Fruit fly (Drosophila melanogaster) whole organism, embryonic: ENCODE data around the gene Abl.
A peak's percentile ranks its signal among the peaks of the same experiment; 100 is the strongest.

Experiments
- B-H2 ChIP-seq: fragments of 200-800 bp; sonication (Bioruptor generic); optimal IDR thresholded peaks from 2 replicates; lab custom pipeline; 2018; ENCODE audit warnings: missing biosample characterization, mild to moderate bottlenecking, missing genetic modification characterization
- CG10147 ChIP-seq: fragments of 200-800 bp; sonication (Bioruptor generic); optimal IDR thresholded peaks from 2 replicates; lab custom pipeline; 2019; ENCODE audit warnings: missing biosample characterization, mild to moderate bottlenecking, missing genetic modification characterization, moderate library complexity
- CG12942 ChIP-seq: fragments of 200-800 bp; sonication (Bioruptor generic); optimal IDR thresholded peaks from 3 replicates; lab custom pipeline; 2016; ENCODE audit warnings: missing biosample characterization, missing genetic modification characterization
- CG13894 ChIP-seq: fragments of 200-800 bp; sonication (Bioruptor generic); optimal IDR thresholded peaks from 3 replicates; lab custom pipeline; 2018; ENCODE audit warnings: missing biosample characterization, mild to moderate bottlenecking, missing genetic modification characterization, moderate library complexity
- CG14441 ChIP-seq: fragments of 200-800 bp; sonication (Bioruptor generic); IDR thresholded peaks from 2 replicates; pipeline ENCODE4 v1.3.6; 2022; ENCODE audit warnings: missing biosample characterization, missing genetic modification characterization
- CG17359 ChIP-seq: fragments of 200-800 bp; sonication (Bioruptor generic); optimal IDR thresholded peaks from 3 replicates; lab custom pipeline; 2018; ENCODE audit warnings: missing biosample characterization, mild to moderate bottlenecking, missing genetic modification characterization, moderate library complexity
- CG1832 ChIP-seq: fragments of 200-800 bp; sonication (Bioruptor generic); optimal IDR thresholded peaks from 2 replicates; lab custom pipeline; 2017; ENCODE audit warnings: missing biosample characterization, mild to moderate bottlenecking, missing genetic modification characterization, inconsistent platforms
- CG32772 ChIP-seq: fragments of 200-800 bp; sonication (Bioruptor generic); IDR thresholded peaks from 2 replicates; pipeline ENCODE4 v1.3.6; 2022; ENCODE audit warnings: missing biosample characterization, missing genetic modification characterization
- CG3281 ChIP-seq: fragments of 200-800 bp; sonication (Bioruptor generic); optimal IDR thresholded peaks from 3 replicates; lab custom pipeline; 2017; ENCODE audit warnings: missing biosample characterization, mild to moderate bottlenecking, missing genetic modification characterization
- CG34376 ChIP-seq: fragments of 200-800 bp; sonication (Bioruptor generic); optimal IDR thresholded peaks from 2 replicates; lab custom pipeline; 2018; ENCODE audit warnings: missing biosample characterization, mild to moderate bottlenecking, missing genetic modification characterization
- CG8388 ChIP-seq: fragments of 200-800 bp; sonication (Bioruptor generic); optimal IDR thresholded peaks from 2 replicates; lab custom pipeline; 2019; ENCODE audit warnings: missing biosample characterization, mild to moderate bottlenecking, missing genetic modification characterization, moderate library complexity
- CG8924 ChIP-seq: fragments of 200-800 bp; optimal IDR thresholded peaks from 3 replicates; lab custom pipeline; 2019; ENCODE audit warnings: missing biosample characterization, mild to moderate bottlenecking, missing genetic modification characterization, moderate library complexity
- CTCF ChIP-seq: fragments of 200-800 bp; sonication (Bioruptor generic); optimal IDR thresholded peaks from 2 replicates; lab custom pipeline; 2017; ENCODE audit warnings: missing biosample characterization, mild to moderate bottlenecking, missing genetic modification characterization, moderate library complexity
- D19B ChIP-seq: fragments of 200-800 bp; sonication (Bioruptor generic); optimal IDR thresholded peaks from 2 replicates; lab custom pipeline; 2017; ENCODE audit warnings: missing biosample characterization, mild to moderate bottlenecking, missing genetic modification characterization
- Dref ChIP-seq: fragments of 200-800 bp; sonication (Bioruptor generic); IDR thresholded peaks from 2 replicates; pipeline ENCODE4 v1.3.6; 2022; ENCODE audit warnings: missing biosample characterization, missing genetic modification characterization
- Ets65A ChIP-seq: fragments of 200-800 bp; sonication (Bioruptor generic); peaks from one replicate; lab custom pipeline; 2016; ENCODE audit warnings: missing biosample characterization, missing genetic modification characterization
- GATAe ChIP-seq: fragments of 200-800 bp; sonication (Bioruptor generic); conservative IDR thresholded peaks from 2 replicates; pipeline ENCODE4 v1.3.6; 2022; ENCODE audit warnings: missing biosample characterization, missing genetic modification characterization
- MTF-1 ChIP-seq: fragments of 200-800 bp; sonication (Bioruptor generic); optimal IDR thresholded peaks from 2 replicates; lab custom pipeline; 2018; ENCODE audit warnings: missing biosample characterization, mild to moderate bottlenecking, missing genetic modification characterization, borderline replicate concordance
- Nf-YC ChIP-seq: fragments of 200-800 bp; optimal IDR thresholded peaks from 3 replicates; lab custom pipeline; 2019; ENCODE audit warnings: missing biosample characterization, mild to moderate bottlenecking, missing genetic modification characterization, moderate library complexity
- Opbp ChIP-seq: fragments of 200-800 bp; sonication (Bioruptor generic); IDR thresholded peaks from 3 replicates; pipeline ENCODE4 v1.3.6; 2022; ENCODE audit warnings: missing biosample characterization, missing genetic modification characterization; ENCODE audit not compliant: partially characterized antibody
- chn ChIP-seq: fragments of 200-800 bp; sonication (Bioruptor generic); optimal IDR thresholded peaks from 2 replicates; lab custom pipeline; 2016; ENCODE audit warnings: missing biosample characterization, missing genetic modification characterization
- crp ChIP-seq, 2 experiments: fragments of 200-800 bp; sonication (Bioruptor generic); optimal IDR thresholded peaks; 2 replicates in 1 of 2; 3 replicates in 1 of 2; lab custom pipeline; 2017; ENCODE audit warnings: missing biosample characterization in 2 of 2, missing genetic modification characterization in 2 of 2, mild to moderate bottlenecking in 1 of 2, moderate library complexity in 1 of 2
- dpn ChIP-seq, 2 experiments: fragments of 200-800 bp; sonication (Bioruptor generic); optimal IDR thresholded peaks; 3 replicates each; lab custom pipeline; 2016; ENCODE audit warnings: missing biosample characterization in 2 of 2, missing genetic modification characterization in 2 of 2
- eve ChIP-seq, 2 experiments: fragments of >200 bp; optimal IDR thresholded peaks; 2 replicates each; lab custom pipeline; 2017; ENCODE audit warnings: missing biosample characterization in 2 of 2, missing genetic modification characterization in 2 of 2
- exex ChIP-seq: fragments of 200-800 bp; sonication (Bioruptor generic); optimal IDR thresholded peaks from 4 replicates; lab custom pipeline; 2018; ENCODE audit warnings: missing biosample characterization, mild to moderate bottlenecking, missing genetic modification characterization, moderate library complexity
- gce ChIP-seq: fragments of 200-800 bp; sonication (Bioruptor generic); IDR thresholded peaks from 3 replicates; pipeline ENCODE4 v1.3.6; 2022; ENCODE audit warnings: missing biosample characterization, missing genetic modification characterization
- grn ChIP-seq: fragments of 200-800 bp; sonication (Bioruptor generic); optimal IDR thresholded peaks from 3 replicates; lab custom pipeline; 2017; ENCODE audit warnings: missing biosample characterization, missing genetic modification characterization
- hb ChIP-seq: fragments of 200-800 bp; sonication (Bioruptor generic); IDR thresholded peaks from 3 replicates; pipeline ENCODE4 v1.3.6; 2022; ENCODE audit warnings: missing biosample characterization, missing genetic modification characterization; ENCODE audit not compliant: partially characterized antibody
- hkb ChIP-seq, 2 experiments: fragments of 200-800 bp in 1 of 2; fragments of >200 bp in 1 of 2; sonication (Bioruptor generic) in 1 of 2; IDR thresholded peaks in 1 of 2; optimal IDR thresholded peaks in 1 of 2; 2 replicates each; pipeline versions ENCODE4 v1.3.6 to Lab custom; 2017 to 2022; ENCODE audit warnings: missing biosample characterization in 1 of 2, missing genetic modification characterization in 1 of 2
- hth ChIP-seq: fragments of >200 bp; optimal IDR thresholded peaks from 2 replicates; lab custom pipeline; 2017; ENCODE audit warnings: inconsistent platforms
- ind ChIP-seq: fragments of 200-800 bp; sonication (Bioruptor generic); optimal IDR thresholded peaks from 3 replicates; lab custom pipeline; 2016; ENCODE audit warnings: missing biosample characterization, missing genetic modification characterization
- lab ChIP-seq: fragments of 200-800 bp; sonication (Bioruptor generic); optimal IDR thresholded peaks from 3 replicates; lab custom pipeline; 2017; ENCODE audit warnings: missing biosample characterization, missing genetic modification characterization, mild to moderate bottlenecking, moderate library complexity, missing genetic modification reagents
- lbe ChIP-seq: fragments of 200-800 bp; sonication (Bioruptor generic); optimal IDR thresholded peaks from 2 replicates; lab custom pipeline; 2016; ENCODE audit warnings: missing biosample characterization, mild to moderate bottlenecking, missing genetic modification characterization
- mirr ChIP-seq: fragments of 200-800 bp; sonication (Bioruptor generic); optimal IDR thresholded peaks from 3 replicates; lab custom pipeline; 2018; ENCODE audit warnings: missing biosample characterization, mild to moderate bottlenecking, missing genetic modification characterization
- nom ChIP-seq: fragments of 200-800 bp; sonication (Bioruptor generic); optimal IDR thresholded peaks from 2 replicates; lab custom pipeline; 2017; ENCODE audit warnings: missing biosample characterization, missing genetic modification characterization, mild to moderate bottlenecking, moderate library complexity, missing genetic modification reagents
- psq ChIP-seq: fragments of 200-800 bp; sonication (Bioruptor generic); optimal IDR thresholded peaks from 2 replicates; lab custom pipeline; 2017; ENCODE audit warnings: missing biosample characterization, missing genetic modification characterization
- pum ChIP-seq: fragments of 200-800 bp; sonication (Bioruptor generic); optimal IDR thresholded peaks from 2 replicates; lab custom pipeline; 2016; ENCODE audit warnings: missing biosample characterization, missing genetic modification characterization
- run ChIP-seq: fragments of 200-800 bp; sonication (Bioruptor generic); optimal IDR thresholded peaks from 3 replicates; lab custom pipeline; 2018; ENCODE audit warnings: missing biosample characterization, mild to moderate bottlenecking, missing genetic modification characterization
- sd ChIP-seq: fragments of 200-800 bp; sonication (Bioruptor generic); optimal IDR thresholded peaks from 3 replicates; lab custom pipeline; 2018; ENCODE audit warnings: missing biosample characterization, mild to moderate bottlenecking, missing genetic modification characterization, moderate library complexity
- sim ChIP-seq: fragments of 200-800 bp; sonication (Bioruptor generic); IDR thresholded peaks from 2 replicates; pipeline ENCODE4 v1.3.6; 2022; ENCODE audit warnings: missing biosample characterization, missing genetic modification characterization
- slou ChIP-seq: fragments of 200-800 bp; sonication (Bioruptor generic); optimal IDR thresholded peaks from 3 replicates; lab custom pipeline; 2016; ENCODE audit warnings: missing biosample characterization, missing genetic modification characterization
- stc ChIP-seq: fragments of 200-800 bp; sonication (Bioruptor generic); IDR thresholded peaks from 2 replicates; pipeline ENCODE4 v1.3.6; 2022; ENCODE audit warnings: missing biosample characterization, missing genetic modification characterization
- sug ChIP-seq: fragments of 200-800 bp; optimal IDR thresholded peaks from 2 replicates; lab custom pipeline; 2019; ENCODE audit warnings: missing biosample characterization, mild to moderate bottlenecking, missing genetic modification characterization, moderate library complexity
- unpg ChIP-seq: fragments of 200-800 bp; sonication (Bioruptor generic); optimal IDR thresholded peaks from 3 replicates; lab custom pipeline; 2018; ENCODE audit warnings: missing biosample characterization, mild to moderate bottlenecking, missing genetic modification characterization, moderate library complexity
- vvl ChIP-seq: fragments of 200-800 bp; sonication (Bioruptor generic); IDR thresholded peaks from 2 replicates; pipeline ENCODE4 v1.3.6; 2022; ENCODE audit warnings: missing biosample characterization, missing genetic modification characterization

The Abl gene

DNA sequence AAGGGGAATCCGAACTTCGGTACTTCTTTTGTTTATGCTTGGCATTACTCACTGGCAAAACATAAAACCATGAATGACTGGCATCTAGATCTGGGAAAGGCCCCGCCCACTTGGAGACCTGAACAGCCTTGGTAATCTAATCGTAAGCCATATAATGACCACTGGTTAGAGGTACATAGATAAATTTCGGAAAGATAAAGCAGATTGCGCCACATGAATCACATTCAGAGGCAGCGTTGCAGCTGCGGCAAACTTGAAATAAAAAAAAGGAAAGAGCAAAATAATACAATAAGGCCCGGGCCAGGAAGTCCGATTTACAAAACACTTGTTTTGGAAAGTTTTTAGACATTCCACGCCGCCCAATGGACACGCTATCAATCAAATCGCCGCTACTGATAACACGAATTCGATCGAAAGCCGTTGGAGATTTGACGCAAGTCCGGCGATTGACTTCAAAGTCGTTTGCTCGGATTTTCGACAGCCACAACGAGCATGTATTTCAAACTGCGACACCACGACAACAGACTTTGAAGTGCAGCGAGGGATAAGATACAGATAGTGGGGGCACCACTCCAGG, 16.6 kb upstream of the Abl start:
- no peak for TF ChIP-seq CG13894 (tag; lab: Kevin White, UChicago)
- TF ChIP-seq chn (GFP tag; lab: Kevin White, UChicago) = no peak
- TF ChIP-seq mirr (GFP tag; lab: Kevin White, UChicago) = peak; percentile 13
- TF ChIP-seq sd (tag; lab: Kevin White, UChicago) = peak; percentile 89
- TF ChIP-seq sug (tag; lab: Kevin White, UChicago) = peak; percentile 89
- peak; percentile 92 for TF ChIP-seq CG34376 (GFP tag; lab: Kevin White, UChicago)
- peak; percentile 29; the same call in 1 of the 2 replicates for TF ChIP-seq GATAe (GFP tag; lab: Robert Waterston, UW)
- 0 out of 2 replicates have a peak, but pooled peaks have one; percentile 13 for TF ChIP-seq CG14441 (GFP tag; lab: Robert Waterston, UW)
- peak; percentile 4 for TF ChIP-seq run
- TF ChIP-seq exex (tag; lab: Kevin White, UChicago) = peak; percentile 94
- TF ChIP-seq psq (GFP tag; lab: Kevin White, UChicago) = no peak
- 0 out of 3 replicates have a peak, but pooled peaks have one; percentile 5 for TF ChIP-seq Opbp (GFP tag; lab: Robert Waterston, UW)
- TF ChIP-seq grn (GFP tag; lab: Kevin White, UChicago) = peak; percentile 97
- peak; percentile 15 for TF ChIP-seq lab
- TF ChIP-seq Nf-YC (tag; lab: Kevin White, UChicago) = peak; percentile 1

dm6 chr3L:16661167-16662109, 13.8 kb upstream of the Abl start, which contains the start of gene Baldspot:
Gene Baldspot, minus strand, starts transcription at chr3L:16661615.
- TF ChIP-seq Dref (GFP tag; lab: Robert Waterston, UW) (peak; percentile 53), Opbp (GFP tag; lab: Robert Waterston, UW) (peak; percentile 84), lab (peak; percentile 93), nom (GFP tag; lab: Kevin White, UChicago) (peak; percentile 67), pum (peak; percentile 86), CG10147 (GFP tag; lab: Kevin White, UChicago) (peak; percentile 80), CG8924 (tag; lab: Kevin White, UChicago) (peak; percentile 78), Nf-YC (tag; lab: Kevin White, UChicago) (peak; percentile 58), lbe (GFP tag; lab: Kevin White, UChicago) (peak; percentile 11), hb (peak; percentile 72; the same call in 2 of the 3 replicates), CTCF (GFP tag; lab: Kevin White, UChicago) (peak; percentile 72), vvl (GFP tag; lab: Robert Waterston, UW) (peak; percentile 67), unpg (peak; percentile 67), gce (peak; percentile 25; the same call in 1 of the 3 replicates), Ets65A (GFP tag; lab: Kevin White, UChicago) (peak; percentile 98), CG1832 (no peak), hkb (optimal IDR thresholded peaks at IDR 0.05; lab: Kevin White, UChicago) (no peak), hkb (GFP tag; IDR thresholded peaks at IDR 0.05; lab: Robert Waterston, UW) (peak; percentile 78), ind (GFP tag; lab: Kevin White, UChicago) (peak; percentile 85), CG17359 (tag; lab: Kevin White, UChicago) (peak; percentile 72), CG32772 (peak; percentile 41; the same call in 1 of the 2 replicates), crp (GFP tag; optimal IDR thresholded peaks at IDR 0.05; lab: Kevin White, UChicago) (peak in 1 of 2 experiments; percentile 16), CG12942 (peak; percentile 19), hth (lab: Kevin White, UChicago) (no peak), MTF-1 (GFP tag; lab: Kevin White, UChicago) (peak; percentile 69), dpn (GFP tag; optimal IDR thresholded peaks at IDR 0.05; lab: Kevin White, UChicago) (peak; percentile 27 to 89), stc (GFP tag; lab: Robert Waterston, UW) (peak; percentile 53; the same call in 1 of the 2 replicates), eve (GFP tag; optimal IDR thresholded peaks at IDR 0.05; lab: Kevin White, UChicago) (peak in 1 of 2 experiments; percentile 80), D19B (peak; percentile 86), sim (GFP tag; lab: Robert Waterston, UW) (peak; percentile 34; the same call in 1 of the 2 replicates), B-H2 (peak; percentile 61), slou (GFP tag; lab: Kevin White, UChicago) (no peak), CG8388 (GFP tag; lab: Kevin White, UChicago) (peak; percentile 78), CG3281 (GFP tag; lab: Kevin White, UChicago) (peak; percentile 93)
